Worm (Caenorhabditis elegans) whole organism, L4/young adult: ENCODE results near the gene srd-7.

Source experiments
- W03F9.2 ChIP-seq: fragments of 150-350 bp; optimal IDR thresholded peaks from 2 replicates; lab custom pipeline; 2014; ENCODE audit warnings: missing biosample characterization, missing genetic modification characterization
- dao-5 ChIP-seq: sonication (generic microtip); optimal IDR thresholded peaks from 2 replicates; lab custom pipeline; 2016; ENCODE audit warnings: missing genotype, missing genetic modification characterization, moderate library complexity, missing compliant biosample characterization
- him-1 ChIP-seq: sonication (generic microtip); optimal IDR thresholded peaks from 2 replicates; lab custom pipeline; 2016; ENCODE audit warnings: missing genotype, missing genetic modification reagents, missing genetic modification characterization, missing compliant biosample characterization

Gene srd-7

DNA sequence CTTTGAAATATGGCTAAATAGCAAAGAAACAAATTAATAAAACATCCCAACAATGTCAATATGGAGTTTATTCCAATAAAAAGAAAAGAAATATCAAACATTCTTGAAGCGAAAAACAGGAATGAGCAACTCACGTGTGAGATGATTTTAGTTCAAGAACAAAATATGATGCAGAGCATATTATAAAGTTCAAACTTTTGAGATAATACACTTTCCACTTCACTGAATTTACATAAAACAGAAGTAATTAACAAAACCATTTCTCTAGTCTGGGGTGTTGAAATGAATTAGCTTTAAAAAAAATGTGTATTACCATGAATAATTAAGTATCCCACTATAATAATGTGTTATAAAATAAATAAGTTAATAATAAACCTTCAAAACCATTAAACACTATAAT lies at the start of gene srd-7:
Gene srd-7 (minus strand): TSS at position 101 of the 400 bp plus-strand sequence.
- TF ChIP-seq W03F9.2 (tag; lab: Kevin White, UChicago) (no peak), him-1 (tag; lab: Kevin White, UChicago) (no peak), dao-5 (no peak)

DNA sequence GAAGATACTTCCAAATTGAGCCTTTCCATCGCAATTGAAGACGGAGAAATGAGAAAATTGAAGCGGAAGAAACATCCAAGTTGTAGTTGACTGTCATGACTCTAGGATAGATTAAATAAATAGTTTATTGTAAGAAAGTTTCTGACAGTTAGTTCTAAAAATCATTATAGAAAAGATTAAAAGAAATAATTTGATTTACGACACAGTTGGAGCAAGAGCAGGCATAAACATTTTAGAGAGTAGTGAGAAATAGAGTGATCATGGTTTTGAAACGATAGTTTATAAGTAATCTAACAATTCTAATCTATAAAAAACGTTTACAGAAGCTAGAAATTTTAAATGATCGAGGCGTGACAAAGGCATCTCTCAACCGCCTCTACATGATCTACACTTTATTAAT lies 45.5 kb upstream of the srd-7 start, which contains the start of gene best-15:
Gene best-15 (minus strand): TSS at position 101 of the 400 bp plus-strand sequence.
- no peak for TF ChIP-seq him-1 (tag; lab: Kevin White, UChicago)
- TF ChIP-seq dao-5 = no peak
- no peak for TF ChIP-seq W03F9.2 (tag; lab: Kevin White, UChicago)

DNA sequence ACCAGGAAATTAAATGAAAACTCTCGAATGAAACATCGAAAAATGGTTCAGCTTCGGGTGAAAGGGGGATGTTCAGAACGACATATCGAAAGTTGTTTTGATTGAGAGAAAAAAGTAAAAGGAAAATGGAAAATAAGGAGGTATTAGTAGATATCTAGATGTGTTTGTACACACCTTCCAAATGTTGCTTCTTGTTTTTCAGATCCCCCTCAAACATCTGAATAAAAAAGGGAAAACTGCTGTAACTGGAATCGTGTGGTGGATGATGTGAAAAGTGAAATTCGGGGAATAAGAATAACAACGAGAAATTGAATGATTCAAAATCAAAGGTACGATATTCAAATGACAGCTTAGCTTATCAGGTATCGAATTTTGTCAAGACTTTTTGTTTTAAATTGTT lies 41.4 kb upstream of the srd-7 start, which contains the start of gene npax-3:
Gene npax-3 (minus strand): TSS at position 101 of the 400 bp plus-strand sequence.
- no peak for TF ChIP-seq W03F9.2 (tag; lab: Kevin White, UChicago)
- TF ChIP-seq dao-5 = no peak
- TF ChIP-seq him-1 (tag; lab: Kevin White, UChicago) = no peak

ce11 chrIV:10826029-10826428 lies 39.4 kb upstream of the srd-7 start:
- TF ChIP-seq him-1 (tag; lab: Kevin White, UChicago) (peak; percentile 69), W03F9.2 (tag; lab: Kevin White, UChicago) (no peak)

DNA sequence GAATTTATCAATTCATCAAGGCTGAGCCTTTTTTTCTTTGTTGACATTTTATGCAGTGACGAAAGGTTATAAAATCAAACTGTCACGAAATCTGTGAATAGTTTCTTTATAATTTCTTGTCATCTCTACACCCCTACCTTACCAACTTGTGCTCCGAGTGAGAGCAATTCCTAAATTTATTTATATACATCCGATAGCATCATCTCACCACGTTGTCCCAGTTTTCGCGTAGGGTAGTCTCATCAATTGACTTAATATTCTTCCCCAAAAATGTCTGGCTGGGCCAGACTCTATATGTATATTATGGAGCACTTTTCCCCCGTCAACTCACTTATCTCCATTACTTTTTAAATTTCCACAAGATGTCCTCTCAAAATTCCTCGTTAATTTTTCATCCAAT lies 38.8 kb upstream of the srd-7 start:
- TF ChIP-seq dao-5 (no peak), W03F9.2 (tag; lab: Kevin White, UChicago) (no peak), him-1 (tag; lab: Kevin White, UChicago) (no peak)

- TF ChIP-seq him-1 (tag; lab: Kevin White, UChicago) = peak; percentile 65
- peak; percentile 39 for TF ChIP-seq W03F9.2 (tag; lab: Kevin White, UChicago)
- peak; percentile 57 for TF ChIP-seq dao-5
Measured at ce11 chrIV:10821672-10822304, 35.2 kb upstream of the srd-7 start.

ce11 chrIV:10820837-10821671 lies 34.4 kb upstream of the srd-7 start:
- TF ChIP-seq him-1 (tag; lab: Kevin White, UChicago) (no peak), W03F9.2 (tag; lab: Kevin White, UChicago) (no peak)

- TF ChIP-seq W03F9.2 (tag; lab: Kevin White, UChicago) (no peak), him-1 (tag; lab: Kevin White, UChicago) (no peak), dao-5 (no peak)
Measured at ce11 chrIV:10820114-10820513, 33.5 kb upstream of the srd-7 start.

- TF ChIP-seq dao-5 = no peak
- TF ChIP-seq W03F9.2 (tag; lab: Kevin White, UChicago) = no peak
- no peak for TF ChIP-seq him-1 (tag; lab: Kevin White, UChicago)
Measured at ce11 chrIV:10819049-10819448, 32.4 kb upstream of the srd-7 start.

- TF ChIP-seq him-1 (tag; lab: Kevin White, UChicago) (no peak), W03F9.2 (tag; lab: Kevin White, UChicago) (no peak), dao-5 (no peak)
Measured at ce11 chrIV:10817030-10817429, 30.4 kb upstream of the srd-7 start.

ce11 chrIV:10815950-10816349 lies 29.3 kb upstream of the srd-7 start:
- TF ChIP-seq W03F9.2 (tag; lab: Kevin White, UChicago) (no peak), dao-5 (no peak), him-1 (tag; lab: Kevin White, UChicago) (no peak)

- TF ChIP-seq W03F9.2 (tag; lab: Kevin White, UChicago) (no peak), him-1 (tag; lab: Kevin White, UChicago) (no peak), dao-5 (no peak)
Measured at ce11 chrIV:10812099-10812498, 25.5 kb upstream of the srd-7 start, which contains the start of gene miz-1. miz-1 (plus strand) TSS chrIV:10812399.

- TF ChIP-seq W03F9.2 (tag; lab: Kevin White, UChicago) = no peak
- TF ChIP-seq him-1 (tag; lab: Kevin White, UChicago) = no peak
- TF ChIP-seq dao-5 = no peak
Measured at ce11 chrIV:10811388-10811787, 24.8 kb upstream of the srd-7 start.

DNA sequence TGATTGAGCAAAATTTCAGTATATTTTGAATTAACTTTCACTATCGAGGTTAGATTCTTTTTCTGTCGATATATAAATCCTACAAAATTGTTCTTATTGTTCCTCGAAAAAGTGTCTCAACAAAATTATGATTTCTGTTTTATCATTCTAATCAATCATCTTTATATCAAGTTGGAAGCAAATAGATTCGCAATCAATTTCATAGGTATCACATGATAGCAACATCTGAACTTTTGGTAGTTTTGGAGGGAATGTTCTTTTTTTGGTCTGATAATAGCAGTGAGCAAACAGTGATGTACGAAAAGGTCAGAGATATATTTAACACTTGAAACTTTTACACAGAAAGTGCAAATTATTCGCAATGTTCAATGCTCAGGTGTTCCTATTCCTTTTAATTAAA lies 24.2 kb upstream of the srd-7 start:
- no peak for TF ChIP-seq dao-5
- TF ChIP-seq him-1 (tag; lab: Kevin White, UChicago) = no peak
- no peak for TF ChIP-seq W03F9.2 (tag; lab: Kevin White, UChicago)
